Worm (Caenorhabditis elegans): ENCODE data around the gene irld-64.

- TF ChIP-seq ama-1 (optimal IDR thresholded peaks at IDR 0.05) = no peak
- no peak for TF ChIP-seq tbx-37 (GFP tag; conservative IDR thresholded peaks at IDR 0.05)
- no peak for TF ChIP-seq F13C5.2 (tag; optimal IDR thresholded peaks at IDR 0.05)
- no peak for TF ChIP-seq aly-1 (tag; optimal IDR thresholded peaks at IDR 0.05)
- no peak for TF ChIP-seq hmg-4 (GFP tag; optimal IDR thresholded peaks at IDR 0.05)
- no peak for TF ChIP-seq flt-1 (GFP tag; IDR thresholded peaks at IDR 0.05)
These were observed 9.3 kb upstream of the irld-64 start for ce11 chrII:2939681-2940080.
